Worm (Caenorhabditis elegans) whole organism, early embryonic: ENCODE results near the gene lmp-2.

Experiments
- B0310.2 ChIP-seq: sonication (generic microtip); optimal IDR thresholded peaks from 2 replicates; lab custom pipeline; 2016; ENCODE audit warnings: mild to moderate bottlenecking, missing genetic modification characterization, missing compliant biosample characterization
- F13C5.2 ChIP-seq: sonication (generic microtip); optimal IDR thresholded peaks from 2 replicates; lab custom pipeline; 2017; ENCODE audit warnings: mild to moderate bottlenecking, missing genetic modification characterization, inconsistent platforms, missing compliant biosample characterization
- aly-1 ChIP-seq: sonication (generic microtip); optimal IDR thresholded peaks from 2 replicates; lab custom pipeline; 2016; ENCODE audit warnings: missing genetic modification characterization, missing compliant biosample characterization
- ama-1 ChIP-seq: fragments of 150-350 bp; optimal IDR thresholded peaks from 2 replicates; lab custom pipeline; 2014
- ceh-13 ChIP-seq: fragments of 200-800 bp; sonication (Bioruptor generic); optimal IDR thresholded peaks from 2 replicates; lab custom pipeline; 2018; ENCODE audit warnings: mild to moderate bottlenecking, missing genetic modification characterization, missing compliant biosample characterization
- ceh-36 ChIP-seq: sonication (generic microtip); optimal IDR thresholded peaks from 2 replicates; lab custom pipeline; 2016; ENCODE audit warnings: missing genetic modification characterization, inconsistent platforms, missing compliant biosample characterization
- ets-7 ChIP-seq: sonication (generic microtip); optimal IDR thresholded peaks from 2 replicates; lab custom pipeline; 2016; ENCODE audit warnings: missing genotype, missing genetic modification characterization, missing compliant biosample characterization
- flt-1 ChIP-seq: fragments of 200-800 bp; sonication (Bioruptor generic); IDR thresholded peaks from 2 replicates; pipeline ENCODE4 v1.3.6; 2022; ENCODE audit warnings: missing genetic modification characterization, missing compliant biosample characterization
- hmbx-1 ChIP-seq: sonication (generic microtip); optimal IDR thresholded peaks from 2 replicates; lab custom pipeline; 2016; ENCODE audit warnings: mild to moderate bottlenecking, missing genetic modification characterization, missing compliant biosample characterization
- hmg-4 ChIP-seq: fragments of 200-800 bp; sonication (Bioruptor generic); optimal IDR thresholded peaks from 2 replicates; lab custom pipeline; 2018; ENCODE audit warnings: mild to moderate bottlenecking, missing genetic modification characterization, missing compliant biosample characterization
- hnd-1 ChIP-seq: sonication (generic microtip); optimal IDR thresholded peaks from 2 replicates; lab custom pipeline; 2016; ENCODE audit warnings: missing genetic modification characterization, missing compliant biosample characterization
- pes-1 ChIP-seq: fragments of 200-800 bp; sonication (Bioruptor generic); IDR thresholded peaks from 2 replicates; pipeline ENCODE4 v1.3.6; 2022; ENCODE audit warnings: missing genetic modification reagents, missing genetic modification characterization, missing compliant biosample characterization
- scrt-1 ChIP-seq: fragments of 200-800 bp; sonication (Bioruptor generic); IDR thresholded peaks from 2 replicates; pipeline ENCODE4 v1.3.6; 2022; ENCODE audit warnings: missing genetic modification characterization, missing compliant biosample characterization
- sea-1 ChIP-seq: fragments of 200-800 bp; sonication (Bioruptor generic); conservative IDR thresholded peaks from 2 replicates; pipeline ENCODE4 v1.3.6; 2022; ENCODE audit warnings: missing genetic modification characterization, missing compliant biosample characterization
- tbx-11 ChIP-seq: fragments of 200-800 bp; sonication (Bioruptor generic); IDR thresholded peaks from 2 replicates; pipeline ENCODE4 v1.3.6; 2022; ENCODE audit warnings: missing genetic modification characterization, missing compliant biosample characterization
- tbx-37 ChIP-seq: fragments of 200-800 bp; sonication (Bioruptor generic); conservative IDR thresholded peaks from 2 replicates; pipeline ENCODE4 v1.3.6; 2022; ENCODE audit warnings: missing genetic modification reagents, missing genetic modification characterization, missing compliant biosample characterization
- tra-4 ChIP-seq: sonication (generic microtip); optimal IDR thresholded peaks from 2 replicates; lab custom pipeline; 2017; ENCODE audit warnings: missing genetic modification characterization, missing compliant biosample characterization

Gene lmp-2

ce11 chrX:1148438-1148837 lies 23.0 kb downstream of the lmp-2 start, which contains the start of the genes R193.2 and R193.6:
TSS of gene R193.2 (minus strand) at chrX:1148585.
TSS of gene R193.6 (plus strand) at chrX:1148787.
- TF ChIP-seq ets-7 (no peak), scrt-1 (GFP tag; lab: Robert Waterston, UW) (no peak), sea-1 (GFP tag; lab: Robert Waterston, UW) (no peak), ceh-36 (tag; lab: Kevin White, UChicago) (no peak), F13C5.2 (no peak), B0310.2 (tag; lab: Kevin White, UChicago) (no peak), hmg-4 (GFP tag; lab: Kevin White, UChicago) (no peak), ama-1 (lab: Kevin White, UChicago) (no peak)

ce11 chrX:1154648-1155047 lies 29.2 kb downstream of the lmp-2 start, which contains the start of gene R193.1:
TSS of gene R193.1 (plus strand) at chrX:1154948.
- TF ChIP-seq tra-4 (tag; lab: Kevin White, UChicago) (no peak), F13C5.2 (no peak), B0310.2 (tag; lab: Kevin White, UChicago) (no peak), ama-1 (lab: Kevin White, UChicago) (no peak), aly-1 (no peak), hnd-1 (no peak), pes-1 (GFP tag; lab: Robert Waterston, UW) (no peak), ceh-36 (tag; lab: Kevin White, UChicago) (no peak), scrt-1 (GFP tag; lab: Robert Waterston, UW) (no peak), sea-1 (GFP tag; lab: Robert Waterston, UW) (no peak), ets-7 (no peak), hmg-4 (GFP tag; lab: Kevin White, UChicago) (no peak), tbx-37 (GFP tag; lab: Robert Waterston, UW) (no peak)

ce11 chrX:1162019-1162418 lies 36.6 kb downstream of the lmp-2 start, which contains the start of gene tmc-1:
TSS of gene tmc-1 (plus strand) at chrX:1162207.
- TF ChIP-seq ets-7 (no peak), aly-1 (no peak), hnd-1 (no peak), flt-1 (GFP tag; lab: Robert Waterston, UW) (no peak)

- TF ChIP-seq flt-1 (GFP tag; lab: Robert Waterston, UW) (no peak), scrt-1 (GFP tag; lab: Robert Waterston, UW) (no peak)
Measured at ce11 chrX:1167234-1167633, 41.8 kb downstream of the lmp-2 start.

ce11 chrX:1171617-1172016 lies 46.2 kb downstream of the lmp-2 start:
- TF ChIP-seq ceh-13 (no peak), ceh-36 (tag; lab: Kevin White, UChicago) (no peak), scrt-1 (GFP tag; lab: Robert Waterston, UW) (no peak), aly-1 (no peak), flt-1 (GFP tag; lab: Robert Waterston, UW) (no peak), tra-4 (tag; lab: Kevin White, UChicago) (no peak), tbx-37 (GFP tag; lab: Robert Waterston, UW) (no peak), B0310.2 (tag; lab: Kevin White, UChicago) (no peak), sea-1 (GFP tag; lab: Robert Waterston, UW) (no peak), pes-1 (GFP tag; lab: Robert Waterston, UW) (no peak), hnd-1 (no peak), ama-1 (lab: Kevin White, UChicago) (no peak), hmg-4 (GFP tag; lab: Kevin White, UChicago) (no peak), ets-7 (no peak), tbx-11 (GFP tag; lab: Robert Waterston, UW) (no peak), F13C5.2 (no peak), hmbx-1 (tag; lab: Kevin White, UChicago) (no peak)

ce11 chrX:1172024-1172423 lies 46.6 kb downstream of the lmp-2 start:
- TF ChIP-seq F13C5.2 (no peak), aly-1 (no peak), scrt-1 (GFP tag; lab: Robert Waterston, UW) (no peak), ama-1 (lab: Kevin White, UChicago) (no peak), flt-1 (GFP tag; lab: Robert Waterston, UW) (no peak), tra-4 (tag; lab: Kevin White, UChicago) (no peak), tbx-37 (GFP tag; lab: Robert Waterston, UW) (no peak), ceh-13 (no peak), hnd-1 (no peak), hmbx-1 (tag; lab: Kevin White, UChicago) (no peak), pes-1 (GFP tag; lab: Robert Waterston, UW) (no peak), sea-1 (GFP tag; lab: Robert Waterston, UW) (no peak), B0310.2 (tag; lab: Kevin White, UChicago) (no peak), tbx-11 (GFP tag; lab: Robert Waterston, UW) (no peak), ets-7 (no peak), hmg-4 (GFP tag; lab: Kevin White, UChicago) (no peak), ceh-36 (tag; lab: Kevin White, UChicago) (no peak)
